Fruit fly (Drosophila melanogaster): Measurements from ENCODE around the gene CG43694.

DNA sequence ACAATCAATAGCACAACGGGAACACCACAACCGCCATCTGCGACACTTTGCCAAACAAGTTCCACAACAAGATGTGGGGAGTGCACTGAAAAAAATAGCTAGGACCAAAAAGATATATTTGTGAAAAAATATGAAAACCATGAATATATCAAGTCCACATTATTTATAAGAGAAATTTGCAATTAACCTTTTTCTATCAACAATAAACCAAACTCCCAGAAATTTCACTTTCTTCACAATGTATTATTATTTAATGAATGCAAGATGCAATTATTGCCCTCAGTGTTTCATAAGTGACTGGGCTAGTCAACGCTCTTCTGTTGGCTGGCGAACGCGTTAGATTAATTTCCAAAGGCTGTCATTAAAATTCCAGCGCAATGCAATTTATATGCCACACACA lies 30.1 kb downstream of the CG43694 start:
- TF ChIP-seq net (GFP tag; optimal IDR thresholded peaks at IDR 0.05) (peak; percentile 40), dsx (GFP tag; optimal IDR thresholded peaks at IDR 0.05; ENCODE audit: poor library complexity, severe bottlenecking) (no peak), dac (GFP tag; optimal IDR thresholded peaks at IDR 0.05) (peak; percentile 61), acj6 (GFP tag; optimal IDR thresholded peaks at IDR 0.05) (peak; percentile 3), eg (GFP tag; IDR thresholded peaks at IDR 0.05) (peak; percentile 80), CG6276 (GFP tag; optimal IDR thresholded peaks at IDR 0.05) (peak; percentile 72), salr (GFP tag; optimal IDR thresholded peaks at IDR 0.05) (peak in 1 of 2 experiments; percentile 49), CG11762 (GFP tag; optimal IDR thresholded peaks at IDR 0.05; ENCODE audit: insufficient read depth) (peak; percentile 11), CG15336 (GFP tag; IDR thresholded peaks at IDR 0.05) (peak; percentile 87), esn (GFP tag; optimal IDR thresholded peaks at IDR 0.05) (no peak), Ets21C (GFP tag; optimal IDR thresholded peaks at IDR 0.05) (no peak), Eip78C (GFP tag) (peak; percentile 82), fd59A (GFP tag; optimal IDR thresholded peaks at IDR 0.05) (no peak)

All from whole organism, prepupa.